Fruit fly (Drosophila melanogaster) whole organism, prepupa: Measurements from ENCODE around the gene Chd64.
A peak's percentile ranks its signal among the peaks of the same experiment; 100 is the strongest.

Experiments used
- Blimp-1 ChIP-seq: fragments of 200-800 bp; sonication (Bioruptor generic); optimal IDR thresholded peaks from 3 replicates; lab custom pipeline; 2017; ENCODE audit warnings: missing biosample characterization, missing genetic modification characterization, mild to moderate bottlenecking, moderate library complexity, missing genetic modification reagents
- CG10631 ChIP-seq: fragments of 200-800 bp; sonication (Bioruptor generic); optimal IDR thresholded peaks from 2 replicates; lab custom pipeline; 2016; ENCODE audit warnings: missing biosample characterization, missing genetic modification characterization
- CG11762 ChIP-seq: fragments of 200-800 bp; sonication (Bioruptor generic); optimal IDR thresholded peaks from 3 replicates; lab custom pipeline; 2016; ENCODE audit warnings: missing biosample characterization, missing genetic modification characterization; ENCODE audit not compliant: insufficient read depth
- CG11902 ChIP-seq: fragments of 200-800 bp; sonication (Bioruptor generic); optimal IDR thresholded peaks from 3 replicates; lab custom pipeline; 2016; ENCODE audit warnings: missing biosample characterization, missing genetic modification characterization
- CG15336 ChIP-seq: fragments of 200-800 bp; sonication (Bioruptor generic); IDR thresholded peaks from 2 replicates; pipeline ENCODE4 v1.3.6; 2022; ENCODE audit warnings: missing biosample characterization, missing genetic modification characterization
- CG1621 ChIP-seq: fragments of 200-800 bp; sonication (Bioruptor generic); optimal IDR thresholded peaks from 3 replicates; lab custom pipeline; 2018; ENCODE audit warnings: missing biosample characterization, mild to moderate bottlenecking, missing genetic modification characterization
- CG16779 ChIP-seq: fragments of 200-800 bp; sonication (Bioruptor generic); optimal IDR thresholded peaks from 3 replicates; lab custom pipeline; 2017; ENCODE audit warnings: missing biosample characterization, mild to moderate bottlenecking, missing genetic modification characterization
- CG32006 ChIP-seq: fragments of 200-800 bp; sonication (Bioruptor generic); optimal IDR thresholded peaks from 3 replicates; lab custom pipeline; 2017; ENCODE audit warnings: missing biosample characterization, mild to moderate bottlenecking, missing genetic modification characterization
- CG34406 ChIP-seq: fragments of 200-800 bp; sonication (Bioruptor generic); optimal IDR thresholded peaks from 3 replicates; lab custom pipeline; 2016; ENCODE audit warnings: missing biosample characterization, missing genetic modification characterization
- CG3919 ChIP-seq: fragments of 200-800 bp; sonication (Bioruptor generic); optimal IDR thresholded peaks from 3 replicates; lab custom pipeline; 2016; ENCODE audit warnings: missing biosample characterization, missing genetic modification characterization
- CG4318 ChIP-seq: fragments of 200-800 bp; sonication (Bioruptor generic); optimal IDR thresholded peaks from 3 replicates; lab custom pipeline; 2017; ENCODE audit warnings: missing biosample characterization, mild to moderate bottlenecking, missing genetic modification characterization
- CG6163 ChIP-seq: fragments of 200-800 bp; sonication (Bioruptor generic); IDR thresholded peaks from 3 replicates; pipeline ENCODE4 v1.3.6; 2022; ENCODE audit warnings: missing biosample characterization, missing genetic modification characterization
- CG6276 ChIP-seq: fragments of 200-800 bp; sonication (Bioruptor generic); optimal IDR thresholded peaks from 2 replicates; lab custom pipeline; 2017; ENCODE audit warnings: missing biosample characterization, mild to moderate bottlenecking, missing genetic modification characterization
- CG6808 ChIP-seq: fragments of 200-800 bp; sonication (Bioruptor generic); optimal IDR thresholded peaks from 3 replicates; lab custom pipeline; 2017; ENCODE audit warnings: missing biosample characterization, missing genetic modification characterization, mild to moderate bottlenecking, moderate library complexity, missing genetic modification reagents
- CG7368 ChIP-seq: fragments of 200-800 bp; sonication (Bioruptor generic); optimal IDR thresholded peaks from 3 replicates; lab custom pipeline; 2016; ENCODE audit warnings: missing biosample characterization, missing genetic modification characterization
- CG8119 ChIP-seq: fragments of 200-800 bp; sonication (Bioruptor generic); IDR thresholded peaks from 3 replicates; pipeline ENCODE4 v1.3.6; 2022; ENCODE audit warnings: missing biosample characterization, missing genetic modification characterization
- CG8319 ChIP-seq: fragments of 200-800 bp; sonication (Bioruptor generic); optimal IDR thresholded peaks from 3 replicates; lab custom pipeline; 2016; ENCODE audit warnings: missing biosample characterization, missing genetic modification characterization
- CG8632 ChIP-seq: fragments of 200-800 bp; sonication (Bioruptor generic); optimal IDR thresholded peaks from 3 replicates; lab custom pipeline; 2016; ENCODE audit warnings: missing biosample characterization, missing genetic modification characterization
- Eip78C ChIP-seq: fragments of 200-800 bp; sonication (Bioruptor generic); peaks from one replicate; lab custom pipeline; 2016; ENCODE audit warnings: missing biosample characterization, missing genetic modification characterization
- Eip93F ChIP-seq: fragments of 200-800 bp; sonication (Bioruptor generic); optimal IDR thresholded peaks from 2 replicates; lab custom pipeline; 2016; ENCODE audit warnings: missing biosample characterization, mild to moderate bottlenecking, missing genetic modification characterization
- Ets21C ChIP-seq: fragments of 200-800 bp; sonication (Bioruptor generic); optimal IDR thresholded peaks from 3 replicates; lab custom pipeline; 2016; ENCODE audit warnings: missing biosample characterization, missing genetic modification characterization
- Ets96B ChIP-seq: fragments of 200-800 bp; optimal IDR thresholded peaks from 2 replicates; lab custom pipeline; 2019; ENCODE audit warnings: missing biosample characterization, mild to moderate bottlenecking, missing genetic modification characterization, moderate library complexity
- Gug ChIP-seq: fragments of 200-800 bp; sonication (Bioruptor generic); IDR thresholded peaks from 2 replicates; pipeline ENCODE4 v1.3.6; 2022; ENCODE audit warnings: missing biosample characterization, missing genetic modification characterization
- Hr38 ChIP-seq: sonication (Bioruptor generic); optimal IDR thresholded peaks from 2 replicates; lab custom pipeline; 2016; ENCODE audit warnings: missing biosample characterization, missing genetic modification characterization
- Hr4 ChIP-seq: fragments of 200-800 bp; sonication (Bioruptor generic); optimal IDR thresholded peaks from 3 replicates; lab custom pipeline; 2016; ENCODE audit warnings: missing biosample characterization, missing genetic modification characterization
- Lpt ChIP-seq: fragments of 200-800 bp; sonication (Bioruptor generic); optimal IDR thresholded peaks from 3 replicates; lab custom pipeline; 2016; ENCODE audit warnings: missing biosample characterization, missing genetic modification characterization
- OdsH ChIP-seq: fragments of 200-800 bp; sonication (Bioruptor generic); optimal IDR thresholded peaks from 3 replicates; lab custom pipeline; 2016; ENCODE audit warnings: missing biosample characterization, missing genetic modification characterization
- Smox ChIP-seq: fragments of 200-800 bp; sonication (Bioruptor generic); optimal IDR thresholded peaks from 3 replicates; lab custom pipeline; 2016; ENCODE audit warnings: missing biosample characterization, missing genetic modification characterization
- Sox102F ChIP-seq: fragments of 200-800 bp; sonication (Bioruptor generic); optimal IDR thresholded peaks from 2 replicates; lab custom pipeline; 2016; ENCODE audit warnings: missing biosample characterization, mild to moderate bottlenecking, missing genetic modification characterization
- achi ChIP-seq: fragments of 200-800 bp; sonication (Bioruptor generic); optimal IDR thresholded peaks from 3 replicates; lab custom pipeline; 2016; ENCODE audit warnings: missing biosample characterization, missing genetic modification characterization
- cyc ChIP-seq: fragments of 200-800 bp; sonication (Bioruptor generic); optimal IDR thresholded peaks from 3 replicates; lab custom pipeline; 2016; ENCODE audit warnings: missing biosample characterization, missing genetic modification characterization
- dac ChIP-seq: fragments of 200-800 bp; sonication (Bioruptor generic); optimal IDR thresholded peaks from 2 replicates; lab custom pipeline; 2017; ENCODE audit warnings: missing biosample characterization, mild to moderate bottlenecking, missing genetic modification characterization
- dsx ChIP-seq: fragments of 200-800 bp; optimal IDR thresholded peaks from 3 replicates; lab custom pipeline; 2019; ENCODE audit warnings: missing biosample characterization, mild to moderate bottlenecking, missing genetic modification characterization, moderate library complexity; ENCODE audit not compliant: poor library complexity, severe bottlenecking
- eg ChIP-seq: fragments of 200-800 bp; sonication (Bioruptor generic); IDR thresholded peaks from 3 replicates; pipeline ENCODE4 v1.3.6; 2022; ENCODE audit warnings: missing biosample characterization, missing genetic modification characterization
- esn ChIP-seq: fragments of 200-800 bp; sonication (Bioruptor generic); optimal IDR thresholded peaks from 2 replicates; lab custom pipeline; 2016; ENCODE audit warnings: missing biosample characterization, mild to moderate bottlenecking, missing genetic modification characterization, moderate library complexity
- fd85E ChIP-seq: fragments of 200-800 bp; sonication (Bioruptor generic); optimal IDR thresholded peaks from 3 replicates; lab custom pipeline; 2016; ENCODE audit warnings: missing biosample characterization, missing genetic modification characterization
- fkh ChIP-seq: fragments of 200-800 bp; sonication (Bioruptor generic); optimal IDR thresholded peaks from 3 replicates; lab custom pipeline; 2017; ENCODE audit warnings: missing biosample characterization, mild to moderate bottlenecking, missing genetic modification characterization, moderate library complexity
- lz ChIP-seq: fragments of 200-800 bp; sonication (Bioruptor generic); optimal IDR thresholded peaks from 3 replicates; lab custom pipeline; 2016; ENCODE audit warnings: missing biosample characterization, missing genetic modification characterization
- net ChIP-seq: fragments of 200-800 bp; sonication (Bioruptor generic); optimal IDR thresholded peaks from 3 replicates; lab custom pipeline; 2016; ENCODE audit warnings: missing biosample characterization, missing genetic modification characterization
- pdm3 ChIP-seq: fragments of 200-800 bp; sonication (Bioruptor generic); optimal IDR thresholded peaks from 3 replicates; lab custom pipeline; 2016; ENCODE audit warnings: missing biosample characterization, missing genetic modification characterization
- salr ChIP-seq, 2 experiments: fragments of 200-800 bp; sonication (Bioruptor generic); optimal IDR thresholded peaks; 3 replicates each; lab custom pipeline; 2016 to 2018; ENCODE audit warnings: missing biosample characterization in 2 of 2, missing genetic modification characterization in 2 of 2, mild to moderate bottlenecking in 1 of 2
- svp ChIP-seq: fragments of 200-800 bp; sonication (Bioruptor generic); peaks from one replicate; lab custom pipeline; 2016; ENCODE audit warnings: missing biosample characterization, missing genetic modification characterization
- topi ChIP-seq: fragments of 200-800 bp; sonication (Bioruptor generic); optimal IDR thresholded peaks from 3 replicates; lab custom pipeline; 2016; ENCODE audit warnings: missing biosample characterization, missing genetic modification characterization
- vri ChIP-seq: fragments of 200-800 bp; sonication (Bioruptor generic); optimal IDR thresholded peaks from 3 replicates; lab custom pipeline; 2016; ENCODE audit warnings: missing biosample characterization, mild to moderate bottlenecking, missing genetic modification characterization

Gene Chd64

dm6 chr3L:4118339-4118738, 3.8 kb downstream of the Chd64 start:
- TF ChIP-seq esn (GFP tag; lab: Kevin White, UChicago) (no peak), Sox102F (GFP tag; lab: Kevin White, UChicago) (no peak), CG8632 (GFP tag; lab: Kevin White, UChicago) (no peak), eg (GFP tag; lab: Robert Waterston, UW) (no peak), OdsH (no peak), CG6808 (no peak), Eip78C (GFP tag; lab: Kevin White, UChicago) (peak; percentile 58), cyc (no peak), CG6163 (no peak)

DNA sequence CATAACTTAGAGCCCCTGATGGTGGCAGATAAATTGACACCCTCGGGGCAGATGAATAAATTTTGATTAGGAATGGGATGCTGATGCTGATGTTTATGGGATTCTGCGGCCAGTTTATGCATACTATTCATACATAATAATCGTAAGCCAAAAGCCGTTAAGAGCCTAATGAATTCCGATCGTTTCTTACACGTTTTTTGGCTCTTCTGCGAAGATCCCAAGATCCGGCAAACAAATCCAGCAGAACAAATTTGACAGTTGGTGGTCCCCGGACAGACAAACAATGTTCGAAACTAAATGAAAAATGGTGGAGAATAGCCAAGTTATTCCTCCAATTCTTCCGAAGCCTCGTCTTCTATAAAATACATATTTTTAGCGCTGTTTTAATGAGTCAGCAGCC, 4.7 kb downstream of the Chd64 start:
- TF ChIP-seq salr (GFP tag; optimal IDR thresholded peaks at IDR 0.05; lab: Kevin White, UChicago) (no peak), CG11762 (GFP tag; lab: Kevin White, UChicago) (no peak), CG1621 (no peak), Hr38 (GFP tag; lab: Kevin White, UChicago) (no peak), Gug (GFP tag; lab: Robert Waterston, UW) (no peak), Blimp-1 (no peak), CG8632 (GFP tag; lab: Kevin White, UChicago) (no peak), Lpt (no peak), Smox (GFP tag; lab: Kevin White, UChicago) (no peak), CG10631 (GFP tag; lab: Kevin White, UChicago) (no peak), OdsH (no peak), Ets21C (GFP tag; lab: Kevin White, UChicago) (no peak), topi (GFP tag; lab: Kevin White, UChicago) (no peak), CG3919 (GFP tag; lab: Kevin White, UChicago) (no peak)

- TF ChIP-seq lz (no peak), eg (GFP tag; lab: Robert Waterston, UW) (peak; percentile 63), dsx (GFP tag; lab: Kevin White, UChicago) (no peak), CG4318 (GFP tag; lab: Kevin White, UChicago) (no peak), Gug (GFP tag; lab: Robert Waterston, UW) (0 out of 2 replicates have a peak, but pooled peaks have one; percentile 17), Eip93F (peak; percentile 77), CG34406 (GFP tag; lab: Kevin White, UChicago) (no peak), CG15336 (GFP tag; lab: Robert Waterston, UW) (peak; percentile 70), Eip78C (GFP tag; lab: Kevin White, UChicago) (peak; percentile 71), Hr4 (peak; percentile 18), CG7368 (GFP tag; lab: Kevin White, UChicago) (no peak), CG11902 (GFP tag; lab: Kevin White, UChicago) (no peak), net (GFP tag; lab: Kevin White, UChicago) (peak; percentile 11), topi (GFP tag; lab: Kevin White, UChicago) (peak; percentile 10), pdm3 (GFP tag; lab: Kevin White, UChicago) (peak; percentile 22), OdsH (peak; percentile 9), CG16779 (no peak), CG32006 (peak; percentile 17), CG6808 (no peak), vri (peak; percentile 61), svp (GFP tag; lab: Kevin White, UChicago) (peak; percentile 83), achi (GFP tag; lab: Kevin White, UChicago) (peak; percentile 11), Lpt (no peak), CG6163 (no peak), CG8119 (GFP tag; lab: Robert Waterston, UW) (0 out of 3 replicates have a peak, but pooled peaks have one; percentile 35), CG8319 (no peak), CG6276 (GFP tag; lab: Kevin White, UChicago) (peak; percentile 26), CG3919 (GFP tag; lab: Kevin White, UChicago) (no peak), dac (GFP tag; lab: Kevin White, UChicago) (no peak), CG10631 (GFP tag; lab: Kevin White, UChicago) (no peak), Smox (GFP tag; lab: Kevin White, UChicago) (no peak), fd85E (no peak), Ets96B (tag; lab: Kevin White, UChicago) (peak; percentile 14), CG8632 (GFP tag; lab: Kevin White, UChicago) (no peak), fkh (GFP tag; lab: Kevin White, UChicago) (peak; percentile 35)
Observed at dm6 chr3L:4116490-4117367, 5.5 kb downstream of the Chd64 start.
